Fruit fly (Drosophila melanogaster) whole organism, prepupa: ENCODE measurements around the gene CG42263.

Source experiments
- Blimp-1 ChIP-seq: fragments of 200-800 bp; sonication (Bioruptor generic); optimal IDR thresholded peaks from 3 replicates; lab custom pipeline; 2017; ENCODE audit warnings: missing biosample characterization, missing genetic modification characterization, mild to moderate bottlenecking, moderate library complexity, missing genetic modification reagents
- CG10631 ChIP-seq: fragments of 200-800 bp; sonication (Bioruptor generic); optimal IDR thresholded peaks from 2 replicates; lab custom pipeline; 2016; ENCODE audit warnings: missing biosample characterization, missing genetic modification characterization
- CG11762 ChIP-seq: fragments of 200-800 bp; sonication (Bioruptor generic); optimal IDR thresholded peaks from 3 replicates; lab custom pipeline; 2016; ENCODE audit warnings: missing biosample characterization, missing genetic modification characterization; ENCODE audit not compliant: insufficient read depth
- CG11902 ChIP-seq: fragments of 200-800 bp; sonication (Bioruptor generic); optimal IDR thresholded peaks from 3 replicates; lab custom pipeline; 2016; ENCODE audit warnings: missing biosample characterization, missing genetic modification characterization
- CG1621 ChIP-seq: fragments of 200-800 bp; sonication (Bioruptor generic); optimal IDR thresholded peaks from 3 replicates; lab custom pipeline; 2018; ENCODE audit warnings: missing biosample characterization, mild to moderate bottlenecking, missing genetic modification characterization
- CG16779 ChIP-seq: fragments of 200-800 bp; sonication (Bioruptor generic); optimal IDR thresholded peaks from 3 replicates; lab custom pipeline; 2017; ENCODE audit warnings: missing biosample characterization, mild to moderate bottlenecking, missing genetic modification characterization
- CG3032 ChIP-seq: fragments of 200-800 bp; optimal IDR thresholded peaks from 2 replicates; lab custom pipeline; 2019; ENCODE audit warnings: missing biosample characterization, mild to moderate bottlenecking, missing genetic modification characterization, moderate library complexity
- CG31627 ChIP-seq: fragments of 200-800 bp; sonication (Bioruptor generic); optimal IDR thresholded peaks from 3 replicates; lab custom pipeline; 2016; ENCODE audit warnings: missing biosample characterization, missing genetic modification characterization
- CG32006 ChIP-seq: fragments of 200-800 bp; sonication (Bioruptor generic); optimal IDR thresholded peaks from 3 replicates; lab custom pipeline; 2017; ENCODE audit warnings: missing biosample characterization, mild to moderate bottlenecking, missing genetic modification characterization
- CG34406 ChIP-seq: fragments of 200-800 bp; sonication (Bioruptor generic); optimal IDR thresholded peaks from 3 replicates; lab custom pipeline; 2016; ENCODE audit warnings: missing biosample characterization, missing genetic modification characterization
- CG4318 ChIP-seq: fragments of 200-800 bp; sonication (Bioruptor generic); optimal IDR thresholded peaks from 3 replicates; lab custom pipeline; 2017; ENCODE audit warnings: missing biosample characterization, mild to moderate bottlenecking, missing genetic modification characterization
- CG6163 ChIP-seq: fragments of 200-800 bp; sonication (Bioruptor generic); IDR thresholded peaks from 3 replicates; pipeline ENCODE4 v1.3.6; 2022; ENCODE audit warnings: missing biosample characterization, missing genetic modification characterization
- CG6792 ChIP-seq: fragments of 200-800 bp; sonication (Bioruptor generic); optimal IDR thresholded peaks from 3 replicates; lab custom pipeline; 2016; ENCODE audit warnings: missing biosample characterization, missing genetic modification characterization
- CG6808 ChIP-seq: fragments of 200-800 bp; sonication (Bioruptor generic); optimal IDR thresholded peaks from 3 replicates; lab custom pipeline; 2017; ENCODE audit warnings: missing biosample characterization, missing genetic modification characterization, mild to moderate bottlenecking, moderate library complexity, missing genetic modification reagents
- CG6854 ChIP-seq: fragments of 200-800 bp; sonication (Bioruptor generic); optimal IDR thresholded peaks from 2 replicates; lab custom pipeline; 2017; ENCODE audit warnings: missing biosample characterization, mild to moderate bottlenecking, missing genetic modification characterization
- CG7368 ChIP-seq: fragments of 200-800 bp; sonication (Bioruptor generic); optimal IDR thresholded peaks from 3 replicates; lab custom pipeline; 2016; ENCODE audit warnings: missing biosample characterization, missing genetic modification characterization
- CG8119 ChIP-seq: fragments of 200-800 bp; sonication (Bioruptor generic); IDR thresholded peaks from 3 replicates; pipeline ENCODE4 v1.3.6; 2022; ENCODE audit warnings: missing biosample characterization, missing genetic modification characterization
- CG8319 ChIP-seq: fragments of 200-800 bp; sonication (Bioruptor generic); optimal IDR thresholded peaks from 3 replicates; lab custom pipeline; 2016; ENCODE audit warnings: missing biosample characterization, missing genetic modification characterization
- CG9139 ChIP-seq: fragments of 200-800 bp; sonication (Bioruptor generic); optimal IDR thresholded peaks from 3 replicates; lab custom pipeline; 2017; ENCODE audit warnings: missing biosample characterization, mild to moderate bottlenecking, missing genetic modification characterization
- Eip78C ChIP-seq: fragments of 200-800 bp; sonication (Bioruptor generic); peaks from one replicate; lab custom pipeline; 2016; ENCODE audit warnings: missing biosample characterization, missing genetic modification characterization
- Ets21C ChIP-seq: fragments of 200-800 bp; sonication (Bioruptor generic); optimal IDR thresholded peaks from 3 replicates; lab custom pipeline; 2016; ENCODE audit warnings: missing biosample characterization, missing genetic modification characterization
- Ets96B ChIP-seq: fragments of 200-800 bp; optimal IDR thresholded peaks from 2 replicates; lab custom pipeline; 2019; ENCODE audit warnings: missing biosample characterization, mild to moderate bottlenecking, missing genetic modification characterization, moderate library complexity
- Hr39 ChIP-seq: fragments of 200-800 bp; sonication (Bioruptor generic); optimal IDR thresholded peaks from 2 replicates; lab custom pipeline; 2016; ENCODE audit warnings: missing biosample characterization, missing genetic modification characterization
- Hr4 ChIP-seq: fragments of 200-800 bp; sonication (Bioruptor generic); optimal IDR thresholded peaks from 3 replicates; lab custom pipeline; 2016; ENCODE audit warnings: missing biosample characterization, missing genetic modification characterization
- Met ChIP-seq: fragments of 200-800 bp; sonication (Bioruptor generic); optimal IDR thresholded peaks from 3 replicates; lab custom pipeline; 2016; ENCODE audit warnings: missing biosample characterization, missing genetic modification characterization
- achi ChIP-seq: fragments of 200-800 bp; sonication (Bioruptor generic); optimal IDR thresholded peaks from 3 replicates; lab custom pipeline; 2016; ENCODE audit warnings: missing biosample characterization, missing genetic modification characterization
- acj6 ChIP-seq: fragments of 200-800 bp; sonication (Bioruptor generic); optimal IDR thresholded peaks from 3 replicates; lab custom pipeline; 2016; ENCODE audit warnings: missing biosample characterization, missing genetic modification characterization
- cyc ChIP-seq: fragments of 200-800 bp; sonication (Bioruptor generic); optimal IDR thresholded peaks from 3 replicates; lab custom pipeline; 2016; ENCODE audit warnings: missing biosample characterization, missing genetic modification characterization
- dsx ChIP-seq: fragments of 200-800 bp; optimal IDR thresholded peaks from 3 replicates; lab custom pipeline; 2019; ENCODE audit warnings: missing biosample characterization, mild to moderate bottlenecking, missing genetic modification characterization, moderate library complexity; ENCODE audit not compliant: poor library complexity, severe bottlenecking
- eg ChIP-seq: fragments of 200-800 bp; sonication (Bioruptor generic); IDR thresholded peaks from 3 replicates; pipeline ENCODE4 v1.3.6; 2022; ENCODE audit warnings: missing biosample characterization, missing genetic modification characterization
- esn ChIP-seq: fragments of 200-800 bp; sonication (Bioruptor generic); optimal IDR thresholded peaks from 2 replicates; lab custom pipeline; 2016; ENCODE audit warnings: missing biosample characterization, mild to moderate bottlenecking, missing genetic modification characterization, moderate library complexity
- fd59A ChIP-seq: fragments of 200-800 bp; sonication (Bioruptor generic); optimal IDR thresholded peaks from 2 replicates; lab custom pipeline; 2017; ENCODE audit warnings: missing biosample characterization, mild to moderate bottlenecking, missing genetic modification characterization, missing genetic modification reagents
- fd85E ChIP-seq: fragments of 200-800 bp; sonication (Bioruptor generic); optimal IDR thresholded peaks from 3 replicates; lab custom pipeline; 2016; ENCODE audit warnings: missing biosample characterization, missing genetic modification characterization
- fkh ChIP-seq: fragments of 200-800 bp; sonication (Bioruptor generic); optimal IDR thresholded peaks from 3 replicates; lab custom pipeline; 2017; ENCODE audit warnings: missing biosample characterization, mild to moderate bottlenecking, missing genetic modification characterization, moderate library complexity
- lz ChIP-seq: fragments of 200-800 bp; sonication (Bioruptor generic); optimal IDR thresholded peaks from 3 replicates; lab custom pipeline; 2016; ENCODE audit warnings: missing biosample characterization, missing genetic modification characterization
- ss ChIP-seq, 2 experiments: fragments of 200-800 bp; sonication (Bioruptor generic); optimal IDR thresholded peaks; 2 replicates in 1 of 2; 3 replicates in 1 of 2; lab custom pipeline; 2017 to 2018; ENCODE audit warnings: mild to moderate bottlenecking in 2 of 2, missing biosample characterization in 2 of 2, missing genetic modification characterization in 2 of 2, moderate library complexity in 1 of 2
- svp ChIP-seq: fragments of 200-800 bp; sonication (Bioruptor generic); peaks from one replicate; lab custom pipeline; 2016; ENCODE audit warnings: missing biosample characterization, missing genetic modification characterization
- topi ChIP-seq: fragments of 200-800 bp; sonication (Bioruptor generic); optimal IDR thresholded peaks from 3 replicates; lab custom pipeline; 2016; ENCODE audit warnings: missing biosample characterization, missing genetic modification characterization
- vri ChIP-seq: fragments of 200-800 bp; sonication (Bioruptor generic); optimal IDR thresholded peaks from 3 replicates; lab custom pipeline; 2016; ENCODE audit warnings: missing biosample characterization, mild to moderate bottlenecking, missing genetic modification characterization

CG42263 gene

DNA sequence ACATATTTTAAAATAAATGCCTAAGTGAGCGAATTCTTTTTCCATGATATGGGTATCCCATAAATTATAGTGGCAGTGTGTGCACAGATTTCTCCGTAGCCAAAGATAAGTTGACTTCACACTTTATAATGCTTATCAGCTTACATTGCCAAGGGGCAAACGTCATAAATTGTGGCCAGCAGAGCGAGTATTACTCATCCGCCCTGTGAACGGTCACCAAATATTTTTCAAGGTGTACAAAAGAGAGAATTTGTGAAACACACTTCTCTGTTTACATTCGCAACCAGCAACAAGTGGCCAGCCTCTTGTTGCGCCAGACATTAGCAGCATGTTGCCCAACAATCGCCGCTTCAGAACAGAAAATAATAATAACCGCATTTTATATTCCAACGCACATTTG lies 22.7 kb downstream of the CG42263 start (continued):
- TF ChIP-seq CG8319 (GFP tag; lab: Kevin White, UChicago) (no peak), Blimp-1 (GFP tag; lab: Kevin White, UChicago) (no peak), fd59A (no peak), CG11762 (no peak), esn (GFP tag; lab: Kevin White, UChicago) (peak; percentile 30), dsx (GFP tag; lab: Kevin White, UChicago) (no peak), CG6163 (GFP tag; lab: Robert Waterston, UW) (no peak; the same call in 2 of the 3 replicates), fkh (GFP tag; lab: Kevin White, UChicago) (peak; percentile 86), CG32006 (GFP tag; lab: Kevin White, UChicago) (no peak), CG6808 (GFP tag; lab: Kevin White, UChicago) (no peak), CG31627 (GFP tag; lab: Kevin White, UChicago) (no peak), CG10631 (GFP tag; lab: Kevin White, UChicago) (no peak), CG11902 (no peak), CG34406 (GFP tag; lab: Kevin White, UChicago) (no peak), CG8119 (GFP tag; lab: Robert Waterston, UW) (no peak), CG6854 (GFP tag; lab: Kevin White, UChicago) (no peak), acj6 (GFP tag; lab: Kevin White, UChicago) (no peak), fd85E (GFP tag; lab: Kevin White, UChicago) (no peak), CG7368 (GFP tag; lab: Kevin White, UChicago) (peak; percentile 2), svp (peak; percentile 45), CG1621 (tag; lab: Kevin White, UChicago) (no peak), Met (GFP tag; lab: Kevin White, UChicago) (peak; percentile 34), CG6792 (GFP tag; lab: Kevin White, UChicago) (no peak), Hr4 (GFP tag; lab: Kevin White, UChicago) (no peak), topi (GFP tag; lab: Kevin White, UChicago) (no peak), Hr39 (GFP tag; lab: Kevin White, UChicago) (no peak), Eip78C (GFP tag; lab: Kevin White, UChicago) (peak; percentile 66), CG16779 (tag; lab: Kevin White, UChicago) (no peak), lz (GFP tag; lab: Kevin White, UChicago) (no peak), cyc (GFP tag; lab: Kevin White, UChicago) (no peak), achi (no peak), ss (GFP tag; optimal IDR thresholded peaks at IDR 0.05; lab: Kevin White, UChicago) (no peak)

DNA sequence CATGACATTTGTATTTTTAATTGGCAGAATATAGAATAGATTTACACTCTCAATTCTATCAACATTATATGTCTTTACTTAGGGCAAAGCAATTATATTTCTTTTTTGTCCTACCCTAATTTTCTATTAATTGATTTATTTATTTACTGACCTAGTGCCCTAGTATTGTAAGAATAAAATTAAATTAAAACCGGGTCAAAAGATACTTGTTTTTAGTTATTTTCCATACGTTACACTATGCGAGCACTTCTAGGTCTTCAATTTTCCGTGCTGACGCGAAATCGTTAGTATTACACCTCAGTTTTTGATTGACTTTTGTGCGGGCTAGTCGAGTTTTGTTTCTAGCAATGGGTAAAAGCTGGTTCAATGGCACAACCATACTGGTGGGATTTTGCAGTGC lies 24.2 kb downstream of the CG42263 start, which contains the start of gene CG46462:
TSS of gene CG46462 (plus strand) at position 301 of the 400 bp plus-strand sequence.
- no peak for TF ChIP-seq CG3032 (tag; lab: Kevin White, UChicago)

DNA sequence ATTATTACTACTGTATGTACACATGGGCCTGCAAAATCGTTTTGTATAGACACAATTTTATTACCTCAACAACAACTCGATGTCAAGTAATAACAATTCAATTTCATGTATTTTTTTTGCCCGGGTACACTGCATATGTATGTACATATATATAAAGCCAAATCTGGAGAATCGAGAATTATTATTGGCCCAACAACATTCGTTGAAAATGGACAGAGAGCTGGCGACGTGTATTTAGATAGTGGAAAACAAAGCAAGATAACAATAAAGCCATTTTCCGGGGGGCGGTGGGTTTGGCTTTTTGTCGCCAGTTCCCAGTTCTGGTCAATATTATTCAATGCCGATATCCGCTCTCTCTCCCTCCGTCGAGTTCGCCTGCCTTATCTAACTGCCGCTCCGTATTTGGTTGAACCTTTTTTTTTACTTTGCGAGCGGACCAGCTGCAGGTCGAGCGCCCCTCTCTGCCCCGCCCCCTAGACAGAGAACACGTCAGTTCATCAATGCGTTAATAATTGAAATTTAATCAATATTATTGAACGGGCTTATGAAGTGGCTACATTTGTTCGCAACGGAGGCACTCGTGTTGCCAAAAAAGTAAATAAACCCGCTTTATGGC lies 25.8 kb downstream of the CG42263 start:
- no peak for TF ChIP-seq CG10631 (GFP tag; lab: Kevin White, UChicago)
- peak; percentile 37 for TF ChIP-seq fkh (GFP tag; lab: Kevin White, UChicago)
- TF ChIP-seq eg (GFP tag; lab: Robert Waterston, UW), result no peak
- no peak for TF ChIP-seq CG1621 (tag; lab: Kevin White, UChicago)
- no peak for TF ChIP-seq CG6808 (GFP tag; lab: Kevin White, UChicago)
- TF ChIP-seq Ets96B (tag; lab: Kevin White, UChicago), result no peak
- TF ChIP-seq cyc (GFP tag; lab: Kevin White, UChicago), result no peak
- no peak for TF ChIP-seq CG9139 (GFP tag; lab: Kevin White, UChicago)
- TF ChIP-seq Ets21C (GFP tag; lab: Kevin White, UChicago), result no peak
- TF ChIP-seq Eip78C (GFP tag; lab: Kevin White, UChicago), result peak; percentile 65
- 0 out of 3 replicates have a peak, but pooled peaks have one; percentile 39 for TF ChIP-seq CG6163 (GFP tag; lab: Robert Waterston, UW)
- TF ChIP-seq CG8119 (GFP tag; lab: Robert Waterston, UW), result no peak
- peak; percentile 81 for TF ChIP-seq svp
- TF ChIP-seq CG4318 (GFP tag; lab: Kevin White, UChicago), result no peak
- TF ChIP-seq vri (GFP tag; lab: Kevin White, UChicago), result peak; percentile 100
